Worm (Caenorhabditis elegans): ENCODE data around the gene smg-4.

DNA sequence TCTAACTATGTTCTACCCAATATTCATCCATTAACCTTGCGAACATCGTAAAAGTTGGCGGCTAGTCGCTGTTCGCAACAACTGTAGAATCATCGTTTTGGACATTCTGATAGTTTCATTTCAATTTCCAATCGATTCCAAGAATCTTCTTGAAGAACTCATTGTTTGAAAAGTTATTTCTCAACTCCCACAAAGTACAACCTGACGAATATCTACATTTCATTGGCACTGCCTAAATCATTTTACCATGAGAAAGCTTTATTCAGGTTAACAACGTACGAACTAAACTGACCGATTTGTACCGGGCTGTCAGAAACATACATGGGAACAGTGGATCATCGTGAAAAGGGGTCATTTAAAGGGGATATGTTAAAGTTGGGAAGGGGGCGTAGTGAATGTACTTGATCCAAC lies 9.2 kb upstream of the smg-4 start, which contains the start of gene F46B6.6:
- TF ChIP-seq mdl-1 (tag; optimal IDR thresholded peaks at IDR 0.05) (no peak), pqm-1 (tag; optimal IDR thresholded peaks at IDR 0.05) (no peak), aly-2 (tag; optimal IDR thresholded peaks at IDR 0.05) (no peak), nhr-77 (tag; optimal IDR thresholded peaks at IDR 0.05) (no peak), ceh-28 (tag; optimal IDR thresholded peaks at IDR 0.05) (no peak), fkh-10 (GFP tag; optimal IDR thresholded peaks at IDR 0.05) (no peak)

Measured in whole organism, L3 larva.